Worm (Caenorhabditis elegans) whole organism, late embryonic: Measurements from ENCODE around the gene gsnl-1.

Experiments
- F13H6.1 ChIP-seq: sonication (generic microtip); optimal IDR thresholded peaks from 2 replicates; lab custom pipeline; 2016; ENCODE audit warnings: missing genetic modification characterization, missing compliant biosample characterization
- K02D7.2 ChIP-seq: sonication (generic microtip); optimal IDR thresholded peaks from 2 replicates; lab custom pipeline; 2017; ENCODE audit warnings: mild to moderate bottlenecking, missing genetic modification characterization, missing compliant biosample characterization
- K09A11.1 ChIP-seq: sonication (generic microtip); optimal IDR thresholded peaks from 2 replicates; lab custom pipeline; 2017; ENCODE audit warnings: antibody characterized with exemption, mild to moderate bottlenecking, missing genetic modification characterization, missing compliant biosample characterization; ENCODE audit not compliant: insufficient read depth
- T23F11.4 ChIP-seq: fragments of 200-800 bp; sonication (Bioruptor generic); optimal IDR thresholded peaks from 2 replicates; lab custom pipeline; 2018; ENCODE audit warnings: mild to moderate bottlenecking, missing genetic modification characterization, missing compliant biosample characterization
- ceh-24 ChIP-seq: sonication (generic microtip); optimal IDR thresholded peaks from 2 replicates; lab custom pipeline; 2016; ENCODE audit warnings: mild to moderate bottlenecking, missing genetic modification characterization, missing compliant biosample characterization
- ceh-31 ChIP-seq: sonication (generic microtip); optimal IDR thresholded peaks from 2 replicates; lab custom pipeline; 2016; ENCODE audit warnings: missing genetic modification characterization, missing compliant biosample characterization
- ceh-34 ChIP-seq: sonication (generic microtip); optimal IDR thresholded peaks from 2 replicates; lab custom pipeline; 2016; ENCODE audit warnings: mild to moderate bottlenecking, missing genetic modification characterization, missing compliant biosample characterization
- ceh-48 ChIP-seq: sonication (generic microtip); optimal IDR thresholded peaks from 2 replicates; lab custom pipeline; 2016; ENCODE audit warnings: missing genetic modification characterization, inconsistent platforms, missing compliant biosample characterization
- ceh-6 ChIP-seq: fragments of 200-800 bp; sonication (Bioruptor generic); optimal IDR thresholded peaks from 2 replicates; lab custom pipeline; 2018; ENCODE audit warnings: mild to moderate bottlenecking, missing genetic modification characterization, missing compliant biosample characterization
- ceh-9 ChIP-seq: sonication (generic microtip); optimal IDR thresholded peaks from 2 replicates; lab custom pipeline; 2016; ENCODE audit warnings: mild to moderate bottlenecking, missing genetic modification characterization, inconsistent platforms, missing compliant biosample characterization
- dmd-4 ChIP-seq: sonication (generic microtip); optimal IDR thresholded peaks from 2 replicates; lab custom pipeline; 2016; ENCODE audit warnings: borderline replicate concordance, missing genetic modification characterization, missing compliant biosample characterization
- elt-4 ChIP-seq: sonication (generic microtip); optimal IDR thresholded peaks from 2 replicates; lab custom pipeline; 2016; ENCODE audit warnings: missing genetic modification characterization, missing compliant biosample characterization
- fkh-10 ChIP-seq: fragments of 150-350 bp; optimal IDR thresholded peaks from 2 replicates; lab custom pipeline; 2014; ENCODE audit warnings: missing biosample characterization, missing genetic modification reagents, missing genetic modification characterization
- gmeb-2 ChIP-seq: sonication (generic microtip); optimal IDR thresholded peaks from 2 replicates; lab custom pipeline; 2016; ENCODE audit warnings: missing genetic modification characterization, inconsistent platforms, missing compliant biosample characterization
- hlh-13 ChIP-seq: fragments of 200-800 bp; sonication (Bioruptor generic); optimal IDR thresholded peaks from 2 replicates; lab custom pipeline; 2018; ENCODE audit warnings: mild to moderate bottlenecking, missing genetic modification characterization, missing compliant biosample characterization
- hlh-6 ChIP-seq: sonication (generic microtip); optimal IDR thresholded peaks from 2 replicates; lab custom pipeline; 2016; ENCODE audit warnings: missing genotype, missing genetic modification characterization, missing compliant biosample characterization
- hlh-8 ChIP-seq: sonication (generic microtip); optimal IDR thresholded peaks from 2 replicates; lab custom pipeline; 2016; ENCODE audit warnings: missing genotype, missing genetic modification characterization, missing compliant biosample characterization
- madf-2 ChIP-seq: sonication (generic microtip); optimal IDR thresholded peaks from 2 replicates; lab custom pipeline; 2017; ENCODE audit warnings: missing genetic modification characterization, missing compliant biosample characterization
- nfya-1 ChIP-seq: sonication (generic microtip); optimal IDR thresholded peaks from 2 replicates; lab custom pipeline; 2017; ENCODE audit warnings: missing genetic modification characterization, mild to moderate bottlenecking, missing compliant biosample characterization, antibody characterized with exemption, moderate library complexity
- nhr-232 ChIP-seq: sonication (generic microtip); optimal IDR thresholded peaks from 2 replicates; lab custom pipeline; 2016; ENCODE audit warnings: missing genetic modification characterization, missing compliant biosample characterization
- odd-2 ChIP-seq: sonication (generic microtip); optimal IDR thresholded peaks from 2 replicates; lab custom pipeline; 2017; ENCODE audit warnings: antibody characterized with exemption, mild to moderate bottlenecking, missing genetic modification characterization, missing compliant biosample characterization
- pat-9 ChIP-seq: fragments of 200-800 bp; sonication (Bioruptor generic); optimal IDR thresholded peaks from 2 replicates; lab custom pipeline; 2018; ENCODE audit warnings: mild to moderate bottlenecking, missing genetic modification characterization, moderate library complexity, missing compliant biosample characterization
- pax-1 ChIP-seq: fragments of 150-350 bp; optimal IDR thresholded peaks from 2 replicates; lab custom pipeline; 2014; ENCODE audit warnings: missing biosample characterization, missing genetic modification characterization
- pha-2 ChIP-seq: sonication (generic microtip); optimal IDR thresholded peaks from 2 replicates; lab custom pipeline; 2017; ENCODE audit warnings: mild to moderate bottlenecking, missing genetic modification characterization, missing compliant biosample characterization
- pha-4 ChIP-seq: fragments of 150-350 bp; optimal IDR thresholded peaks from 2 replicates; lab custom pipeline; 2018; ENCODE audit warnings: missing biosample characterization, missing genetic modification reagents, missing genetic modification characterization
- pqm-1 ChIP-seq: sonication (generic microtip); optimal IDR thresholded peaks from 2 replicates; lab custom pipeline; 2016; ENCODE audit warnings: missing genetic modification characterization, missing compliant biosample characterization
- rnt-1 ChIP-seq: sonication (generic microtip); optimal IDR thresholded peaks from 2 replicates; lab custom pipeline; 2016; ENCODE audit warnings: missing genetic modification characterization, missing compliant biosample characterization
- sdc-2 ChIP-seq: sonication (generic microtip); optimal IDR thresholded peaks from 2 replicates; lab custom pipeline; 2016; ENCODE audit warnings: missing genotype, missing genetic modification characterization, missing compliant biosample characterization
- sox-4 ChIP-seq: sonication (generic microtip); optimal IDR thresholded peaks from 2 replicates; lab custom pipeline; 2017; ENCODE audit warnings: mild to moderate bottlenecking, missing genetic modification characterization, inconsistent platforms, missing compliant biosample characterization
- syd-9 ChIP-seq: sonication (generic microtip); optimal IDR thresholded peaks from 2 replicates; lab custom pipeline; 2016; ENCODE audit warnings: mild to moderate bottlenecking, missing genetic modification characterization, moderate library complexity, missing compliant biosample characterization
- ttx-3 ChIP-seq: sonication (generic microtip); optimal IDR thresholded peaks from 2 replicates; lab custom pipeline; 2016; ENCODE audit warnings: missing genetic modification reagents, missing genetic modification characterization, missing compliant biosample characterization
- unc-42 ChIP-seq: sonication (generic microtip); optimal IDR thresholded peaks from 2 replicates; lab custom pipeline; 2016; ENCODE audit warnings: missing genotype, missing genetic modification characterization, missing compliant biosample characterization
- unc-86 ChIP-seq: sonication (generic microtip); optimal IDR thresholded peaks from 2 replicates; lab custom pipeline; 2016; ENCODE audit warnings: missing genetic modification characterization, missing compliant biosample characterization
- ztf-16 ChIP-seq: sonication (generic microtip); optimal IDR thresholded peaks from 2 replicates; lab custom pipeline; 2017; ENCODE audit warnings: missing genetic modification characterization, missing compliant biosample characterization

The gsnl-1 gene

DNA sequence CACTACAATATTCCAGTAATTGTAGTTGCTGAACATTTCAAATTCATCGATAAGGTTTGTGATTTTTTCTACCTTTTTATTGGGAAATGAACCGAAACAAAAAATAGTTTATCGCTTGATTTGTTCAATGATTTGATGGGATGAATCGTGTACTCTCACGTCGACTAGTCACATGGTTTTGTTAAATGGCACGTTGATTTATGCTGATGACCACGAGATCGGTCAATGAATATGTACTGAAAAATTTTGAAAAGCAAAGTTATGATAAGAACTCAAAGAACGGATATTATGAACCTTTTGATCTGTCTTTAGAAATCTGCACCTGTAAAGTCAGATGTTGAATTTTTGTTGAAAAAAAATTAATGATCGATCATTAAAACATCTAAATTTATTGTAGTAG lies 19.4 kb downstream of the gsnl-1 start:
- no peak for TF ChIP-seq nhr-232

DNA sequence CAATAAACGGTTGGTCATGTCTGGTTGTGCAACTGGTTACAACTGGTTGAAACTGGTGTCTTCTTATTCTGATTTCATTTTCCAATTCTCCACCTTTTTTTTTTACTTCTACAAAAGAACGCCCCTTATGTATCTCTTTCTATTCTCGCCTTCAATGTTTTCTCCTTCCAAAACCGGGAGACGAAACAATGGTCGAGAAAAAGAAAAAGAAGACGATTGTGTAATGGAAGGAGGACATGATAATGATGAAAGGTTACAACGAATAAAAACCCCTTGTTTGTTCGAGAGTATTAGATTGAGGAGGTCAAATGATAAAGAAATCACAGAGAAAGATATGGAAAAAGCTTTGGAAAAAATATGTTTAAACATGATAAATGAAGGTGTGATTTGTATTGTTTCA lies 22.0 kb downstream of the gsnl-1 start, which contains the start of gene C50F4.8:
C50F4.8 (minus strand) TSS at position 28 of the 400 bp plus-strand sequence.
- TF ChIP-seq madf-2 (tag; lab: Kevin White, UChicago) (no peak), nfya-1 (no peak), elt-4 (tag; lab: Kevin White, UChicago) (no peak), ceh-6 (no peak), sdc-2 (tag; lab: Kevin White, UChicago) (no peak), F13H6.1 (tag; lab: Kevin White, UChicago) (no peak), ttx-3 (no peak), unc-86 (tag; lab: Kevin White, UChicago) (no peak), ceh-9 (tag; lab: Kevin White, UChicago) (no peak), hlh-13 (GFP tag; lab: Kevin White, UChicago) (no peak), ztf-16 (tag; lab: Kevin White, UChicago) (no peak), K09A11.1 (tag; lab: Kevin White, UChicago) (no peak), pha-4 (tag; lab: Kevin White, UChicago) (no peak), ceh-31 (tag; lab: Kevin White, UChicago) (no peak), fkh-10 (no peak), ceh-24 (tag; lab: Kevin White, UChicago) (no peak), pha-2 (tag; lab: Kevin White, UChicago) (no peak), unc-42 (tag; lab: Kevin White, UChicago) (no peak)

ce11 chrV:9521697-9522096 lies 24.9 kb downstream of the gsnl-1 start:
- TF ChIP-seq pax-1 (tag; lab: Kevin White, UChicago) (no peak), K02D7.2 (no peak), rnt-1 (tag; lab: Kevin White, UChicago) (no peak), pqm-1 (tag; lab: Kevin White, UChicago) (no peak), odd-2 (tag; lab: Kevin White, UChicago) (no peak), sox-4 (tag; lab: Kevin White, UChicago) (no peak), ceh-31 (tag; lab: Kevin White, UChicago) (no peak), ceh-34 (no peak), syd-9 (tag; lab: Kevin White, UChicago) (no peak)

DNA sequence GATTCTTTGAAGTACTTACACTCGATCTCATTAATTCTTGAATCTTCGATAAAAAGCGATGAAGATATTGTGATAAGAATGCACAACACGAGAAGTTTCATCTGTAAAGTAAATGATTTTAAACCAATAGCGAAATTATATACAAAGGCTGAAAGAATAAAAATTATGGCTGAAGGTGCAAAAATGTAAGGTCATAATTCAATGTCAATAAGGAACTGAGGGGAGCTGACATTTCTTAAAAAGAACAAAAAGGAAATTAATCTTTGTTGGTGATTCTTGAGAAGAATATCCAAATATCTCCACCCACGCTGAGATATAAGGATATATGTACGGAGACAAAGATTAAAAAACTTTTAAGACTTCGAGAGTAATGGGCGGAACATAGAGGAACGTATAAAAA lies 27.3 kb downstream of the gsnl-1 start, which contains the start of gene C50F4.9:
C50F4.9 (minus strand) TSS at position 101 of the 400 bp plus-strand sequence.
- TF ChIP-seq T23F11.4 (GFP tag; lab: Kevin White, UChicago), result no peak
- no peak for TF ChIP-seq pax-1 (tag; lab: Kevin White, UChicago)
- no peak for TF ChIP-seq hlh-13 (GFP tag; lab: Kevin White, UChicago)
- TF ChIP-seq, all 69 proteins: peak for 0

DNA sequence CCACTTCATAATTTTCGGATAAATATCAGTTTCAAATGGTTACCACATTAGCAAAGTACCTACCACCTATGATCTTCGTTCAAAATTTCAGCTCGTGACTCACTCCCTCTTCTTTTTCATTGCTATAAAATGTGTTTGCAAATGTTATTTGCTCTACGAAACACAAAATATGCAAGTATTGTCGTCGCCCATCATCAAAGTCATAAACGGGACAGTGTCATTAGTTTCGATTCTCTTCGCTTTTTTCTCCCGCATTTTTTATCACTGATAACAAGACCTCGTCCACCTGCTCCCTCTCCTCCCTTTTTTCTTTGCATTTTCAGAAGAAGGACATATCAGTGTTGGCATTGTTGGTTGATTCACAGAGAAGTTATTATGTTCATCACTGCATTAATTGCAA lies 29.6 kb downstream of the gsnl-1 start, which contains the start of gene C50F4.1:
C50F4.1 (plus strand) TSS at position 324 of the 400 bp plus-strand sequence.
- TF ChIP-seq hlh-8 (tag; lab: Kevin White, UChicago), result no peak
- no peak for TF ChIP-seq pat-9 (tag; lab: Kevin White, UChicago)
- no peak for TF ChIP-seq pax-1 (tag; lab: Kevin White, UChicago)
- TF ChIP-seq hlh-6 (tag; lab: Kevin White, UChicago), result no peak

- TF ChIP-seq gmeb-2 (tag; lab: Kevin White, UChicago) (no peak), odd-2 (tag; lab: Kevin White, UChicago) (no peak), hlh-6 (tag; lab: Kevin White, UChicago) (no peak), ceh-48 (no peak), ceh-6 (no peak), T23F11.4 (GFP tag; lab: Kevin White, UChicago) (no peak), dmd-4 (tag; lab: Kevin White, UChicago) (no peak)
Measured at ce11 chrV:9527337-9527736, 30.5 kb downstream of the gsnl-1 start.
